Worm (Caenorhabditis elegans) whole organism, L1 larva: ENCODE results near the gene Y110A2AL.10.

ENCODE experiments used
- lsy-2 ChIP-seq, 2 experiments: fragments of 150-350 bp; optimal IDR thresholded peaks; 2 replicates each; lab custom pipeline; 2014; ENCODE audit warnings: missing biosample characterization in 2 of 2, missing genetic modification characterization in 2 of 2
- mab-9 ChIP-seq: fragments of 200-800 bp; sonication (Bioruptor generic); IDR thresholded peaks from 2 replicates; pipeline ENCODE4 v1.3.6; 2022; ENCODE audit warnings: missing genetic modification reagents, missing genetic modification characterization, missing compliant biosample characterization
- nhr-71 ChIP-seq: sonication (generic microtip); optimal IDR thresholded peaks from 2 replicates; lab custom pipeline; 2016; ENCODE audit warnings: mild to moderate bottlenecking, missing genetic modification characterization, moderate library complexity, missing compliant biosample characterization
- skn-1 ChIP-seq: fragments of 150-350 bp; optimal IDR thresholded peaks from 2 replicates; lab custom pipeline; 2014; ENCODE audit warnings: missing biosample characterization, missing genetic modification characterization
- snu-23 ChIP-seq: sonication (generic microtip); optimal IDR thresholded peaks from 2 replicates; lab custom pipeline; 2016; ENCODE audit warnings: missing genetic modification characterization, missing compliant biosample characterization
- sup-37 ChIP-seq: fragments of 200-800 bp; sonication (Bioruptor generic); optimal IDR thresholded peaks from 2 replicates; lab custom pipeline; 2018; ENCODE audit warnings: mild to moderate bottlenecking, missing genetic modification characterization, missing compliant biosample characterization
- unc-98 ChIP-seq: fragments of 200-800 bp; sonication (Bioruptor generic); IDR thresholded peaks from 2 replicates; pipeline ENCODE4 v1.3.6; 2022; ENCODE audit warnings: missing genetic modification characterization, missing compliant biosample characterization
- zip-4 ChIP-seq: fragments of 200-800 bp; sonication (Bioruptor generic); optimal IDR thresholded peaks from 2 replicates; lab custom pipeline; 2018; ENCODE audit warnings: mild to moderate bottlenecking, missing genetic modification characterization, moderate library complexity, missing compliant biosample characterization
- ztf-11 ChIP-seq, 2 experiments: sonication (generic microtip); optimal IDR thresholded peaks; 2 replicates each; lab custom pipeline; 2016 to 2017; ENCODE audit warnings: missing genetic modification characterization in 2 of 2, missing biosample characterization in 1 of 2, missing compliant biosample characterization in 1 of 2

ce11 chrII:2846552-2846951, 25.2 kb downstream of the Y110A2AL.10 start:
- TF ChIP-seq unc-98 (GFP tag; lab: Robert Waterston, UW) (no peak), lsy-2 (tag; optimal IDR thresholded peaks at IDR 0.05; lab: Kevin White, UChicago) (no peak), nhr-71 (tag; lab: Kevin White, UChicago) (no peak), mab-9 (GFP tag; lab: Robert Waterston, UW) (no peak), skn-1 (tag; lab: Kevin White, UChicago) (no peak), ztf-11 (tag; optimal IDR thresholded peaks at IDR 0.05; lab: Kevin White, UChicago) (no peak), snu-23 (GFP tag; lab: Kevin White, UChicago) (no peak), zip-4 (GFP tag; lab: Kevin White, UChicago) (no peak), sup-37 (GFP tag; lab: Kevin White, UChicago) (no peak)
